Fruit fly (Drosophila melanogaster): Measurements from ENCODE around the gene Ptip.

Ptip gene

dm6 chr3L:14037655-14038644 is 9.0 kb upstream of the Ptip start (continued):
- TF ChIP-seq CG13287 (GFP tag; IDR thresholded peaks at IDR 0.05; ENCODE audit: partially characterized antibody) (peak; percentile 51), chm (GFP tag; IDR thresholded peaks at IDR 0.05) (peak; percentile 43; the same call in 1 of the 2 replicates), CG14014 (GFP tag; IDR thresholded peaks at IDR 0.05) (peak; percentile 31; the same call in 1 of the 2 replicates), CG12219 (GFP tag; optimal IDR thresholded peaks at IDR 0.05) (peak; percentile 16), Xbp1 (GFP tag; optimal IDR thresholded peaks at IDR 0.05) (peak; percentile 26), CG8924 (tag; optimal IDR thresholded peaks at IDR 0.05) (peak; percentile 12), NFAT (GFP tag; IDR thresholded peaks at IDR 0.05) (peak; percentile 9; the same call in 1 of the 2 replicates), sug (tag; optimal IDR thresholded peaks at IDR 0.05) (peak; percentile 7), CG7271 (tag; optimal IDR thresholded peaks at IDR 0.05) (no peak), E2f2 (GFP tag; IDR thresholded peaks at IDR 0.05) (peak; percentile 16; the same call in 1 of the 2 replicates), CG6765 (GFP tag; optimal IDR thresholded peaks at IDR 0.05) (peak; percentile 2), kah (GFP tag; optimal IDR thresholded peaks at IDR 0.05) (peak; percentile 35), MBD-R2 (GFP tag; IDR thresholded peaks at IDR 0.05) (peak; percentile 40), zen2 (GFP tag; IDR thresholded peaks at IDR 0.05; ENCODE audit: partially characterized antibody) (peak; percentile 45; the same call in 1 of the 3 replicates), HmgZ (tag; optimal IDR thresholded peaks at IDR 0.05) (peak; percentile 35), HLH54F (GFP tag; optimal IDR thresholded peaks at IDR 0.05) (no peak), crol (GFP tag; IDR thresholded peaks at IDR 0.05) (peak; percentile 67), odd (GFP tag; optimal IDR thresholded peaks at IDR 0.05) (no peak), pros (GFP tag; optimal IDR thresholded peaks at IDR 0.05) (no peak), CG9932 (GFP tag; IDR thresholded peaks at IDR 0.05) (peak; percentile 43; the same call in 1 of the 2 replicates), twi (tag; optimal IDR thresholded peaks at IDR 0.05) (peak; percentile 56), Spps (tag; optimal IDR thresholded peaks at IDR 0.05) (peak; percentile 11), bigmax (GFP tag; optimal IDR thresholded peaks at IDR 0.05) (peak; percentile 97), Pdp1 (GFP tag; optimal IDR thresholded peaks at IDR 0.05) (peak in 1 of 2 experiments; percentile 91), fd3F (GFP tag; optimal IDR thresholded peaks at IDR 0.05) (peak; percentile 19), yki (optimal IDR thresholded peaks at IDR 0.05) (no peak), Awh (GFP tag; IDR thresholded peaks at IDR 0.05) (peak; percentile 11; the same call in 1 of the 2 replicates), gcm2 (GFP tag; optimal IDR thresholded peaks at IDR 0.05) (no peak), Max (GFP tag; optimal IDR thresholded peaks at IDR 0.05) (no peak), sna (GFP tag; IDR thresholded peaks at IDR 0.05; ENCODE audit: partially characterized antibody) (peak; percentile 34; the same call in 1 of the 2 replicates), kay (GFP tag; optimal IDR thresholded peaks at IDR 0.05) (peak; percentile 35), nerfin-1 (tag; optimal IDR thresholded peaks at IDR 0.05) (peak; percentile 37), sob (GFP tag; IDR thresholded peaks at IDR 0.05) (peak; percentile 35; the same call in 1 of the 2 replicates), YL-1 (GFP tag; optimal IDR thresholded peaks at IDR 0.05) (peak; percentile 43), CG6791 (GFP tag; IDR thresholded peaks at IDR 0.05; ENCODE audit: partially characterized antibody) (peak; percentile 18; the same call in 1 of the 3 replicates), Oli (tag; optimal IDR thresholded peaks at IDR 0.05) (no peak), tx (GFP tag; optimal IDR thresholded peaks at IDR 0.05) (peak; percentile 30), Atf6 (GFP tag; IDR thresholded peaks at IDR 0.05) (no peak), Lpt (GFP tag; optimal IDR thresholded peaks at IDR 0.05) (no peak), CG32532 (GFP tag; IDR thresholded peaks at IDR 0.05) (peak; percentile 31; the same call in 1 of the 2 replicates), CG7745 (tag; optimal IDR thresholded peaks at IDR 0.05) (no peak), inv (GFP tag; IDR thresholded peaks at IDR 0.05; ENCODE audit: partially characterized antibody) (no peak), CG4617 (GFP tag; optimal IDR thresholded peaks at IDR 0.05; ENCODE audit: borderline replicate concordance) (no peak), B-H1 (GFP tag; IDR thresholded peaks at IDR 0.05) (peak; percentile 17; the same call in 1 of the 3 replicates), CG15269 (tag; optimal IDR thresholded peaks at IDR 0.05) (no peak), bab2 (GFP tag; optimal IDR thresholded peaks at IDR 0.05) (peak; percentile 9)
